Worm (Caenorhabditis elegans): ENCODE results near the gene gon-4.

Gene gon-4

DNA sequence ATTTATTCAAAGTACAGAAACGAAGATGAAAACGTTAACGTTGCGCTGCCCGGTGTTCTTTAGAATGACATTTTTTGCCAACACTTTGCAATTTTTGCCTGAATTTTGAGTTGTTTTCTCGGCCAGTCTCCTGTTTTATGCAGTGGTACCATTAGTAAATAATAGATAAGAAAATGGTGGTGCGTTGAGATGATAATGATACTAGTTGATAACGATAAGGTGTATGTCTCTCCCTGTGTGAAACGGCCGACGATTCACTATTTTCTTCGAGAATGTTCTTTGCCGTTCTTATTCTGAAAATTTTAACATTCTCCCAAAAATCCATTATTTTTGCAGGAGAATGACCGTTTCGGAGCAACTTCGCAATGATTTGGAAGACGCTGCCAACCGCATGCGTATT is 45.7 kb downstream of the gon-4 start, which contains the start of gene tkt-1:
Gene tkt-1, plus strand, starts transcription at position 337 of the 400 bp plus-strand sequence.
- TF ChIP-seq ztf-1 (GFP tag; conservative IDR thresholded peaks at IDR 0.05) (no peak), peb-1 (tag; optimal IDR thresholded peaks at IDR 0.05) (no peak), ceh-82 (tag; optimal IDR thresholded peaks at IDR 0.05) (no peak), mdl-1 (tag; optimal IDR thresholded peaks at IDR 0.05) (no peak), nhr-25 (tag; optimal IDR thresholded peaks at IDR 0.05) (no peak), egl-27 (tag; optimal IDR thresholded peaks at IDR 0.05) (no peak), crh-2 (tag; optimal IDR thresholded peaks at IDR 0.05) (peak; percentile 81), lin-13 (GFP tag; optimal IDR thresholded peaks at IDR 0.05) (no peak), C34F6.9 (tag; optimal IDR thresholded peaks at IDR 0.05) (no peak), mab-5 (tag; optimal IDR thresholded peaks at IDR 0.05) (no peak), blmp-1 (tag; optimal IDR thresholded peaks at IDR 0.05; ENCODE audit: insufficient read depth) (no peak), nhr-6 (tag; optimal IDR thresholded peaks at IDR 0.05) (no peak), mbf-1 (tag; optimal IDR thresholded peaks at IDR 0.05) (no peak), unc-55 (GFP tag; optimal IDR thresholded peaks at IDR 0.05) (no peak), sem-4 (tag; optimal IDR thresholded peaks at IDR 0.05) (no peak), aly-2 (tag; optimal IDR thresholded peaks at IDR 0.05) (no peak), zag-1 (tag; optimal IDR thresholded peaks at IDR 0.05) (no peak), nhr-77 (tag; optimal IDR thresholded peaks at IDR 0.05) (no peak), gmeb-1 (tag; optimal IDR thresholded peaks at IDR 0.05) (no peak), lin-39 (tag; optimal IDR thresholded peaks at IDR 0.05) (no peak), ama-1 (optimal IDR thresholded peaks at IDR 0.05) (no peak), unc-62 (GFP tag; optimal IDR thresholded peaks at IDR 0.05) (no peak), sma-9 (GFP tag; optimal IDR thresholded peaks at IDR 0.05) (peak; percentile 28), sma-9 (tag; optimal IDR thresholded peaks at IDR 0.05) (no peak), dmd-4 (tag; optimal IDR thresholded peaks at IDR 0.05) (no peak), fos-1 (tag; optimal IDR thresholded peaks at IDR 0.05) (peak; percentile 79)

DNA sequence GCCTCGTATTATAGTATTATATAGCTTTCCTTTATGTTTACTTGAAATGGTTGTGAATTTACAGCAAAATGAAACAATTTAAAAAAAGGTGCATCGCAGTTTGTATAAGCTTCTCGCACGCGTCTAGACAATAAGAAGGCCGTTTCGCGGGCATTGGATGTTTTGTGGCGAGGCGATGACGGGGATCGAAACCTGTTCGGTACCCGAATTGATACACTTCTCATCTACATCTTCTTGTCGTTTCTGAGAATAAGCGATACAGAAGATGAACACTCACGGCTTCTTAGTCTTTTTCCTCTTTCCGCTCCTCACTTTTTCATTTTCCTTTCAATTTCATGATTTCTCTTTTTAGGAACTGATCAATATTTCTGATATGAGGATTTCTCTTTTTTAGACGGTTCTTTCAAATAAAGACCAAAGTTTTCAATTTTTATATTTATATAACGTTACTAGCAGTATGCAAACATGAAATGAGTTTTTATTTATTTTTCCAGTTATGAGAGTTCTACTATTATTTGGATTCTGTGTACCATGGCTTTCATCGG is 48.1 kb downstream of the gon-4 start, which contains the start of gene F01G10.10:
Gene F01G10.10, plus strand, starts transcription at position 495 of the 545 bp plus-strand sequence.
- TF ChIP-seq dmd-4 (tag; optimal IDR thresholded peaks at IDR 0.05) (no peak), aly-2 (tag; optimal IDR thresholded peaks at IDR 0.05) (no peak), lsy-2 (tag; optimal IDR thresholded peaks at IDR 0.05) (peak in 1 of 2 experiments; percentile 36), nhr-25 (tag; optimal IDR thresholded peaks at IDR 0.05) (peak; percentile 45), C34F6.9 (tag; optimal IDR thresholded peaks at IDR 0.05) (no peak), blmp-1 (tag; optimal IDR thresholded peaks at IDR 0.05; ENCODE audit: insufficient read depth) (peak; percentile 77), crh-2 (tag; optimal IDR thresholded peaks at IDR 0.05) (peak; percentile 61), R02D3.7 (tag; optimal IDR thresholded peaks at IDR 0.05) (no peak), sma-3 (GFP tag; optimal IDR thresholded peaks at IDR 0.05) (peak; percentile 26)

DNA sequence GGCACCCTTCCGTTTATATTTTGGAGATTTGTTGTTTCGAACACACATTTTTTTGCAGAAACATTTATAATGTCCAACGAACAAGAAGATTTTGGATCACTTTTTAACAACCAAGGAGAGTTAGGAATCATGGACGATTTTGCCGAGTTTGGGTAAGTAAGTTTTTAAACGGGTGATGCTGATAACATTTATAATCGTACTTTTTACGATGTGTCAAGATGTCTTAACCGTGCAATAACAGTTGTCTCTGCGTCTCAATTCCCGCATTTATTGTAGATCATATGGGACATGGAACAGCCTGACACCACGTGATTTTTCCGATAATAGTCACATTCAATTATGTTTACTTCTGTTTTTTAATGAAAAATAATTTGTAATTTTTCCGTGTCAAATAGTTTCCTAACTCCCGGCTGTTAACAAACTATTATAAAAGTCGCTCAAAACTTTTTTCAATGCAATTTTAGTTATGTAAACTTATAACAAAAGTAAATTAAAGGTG is 53.0 kb downstream of the gon-4 start, which contains the start of gene daf-14:
Gene daf-14, plus strand, starts transcription at position 51 of the 499 bp plus-strand sequence.
- TF ChIP-seq ZK546.5 (tag; optimal IDR thresholded peaks at IDR 0.05) (no peak), F13H6.1 (tag; optimal IDR thresholded peaks at IDR 0.05) (no peak), crh-2 (tag; optimal IDR thresholded peaks at IDR 0.05) (peak; percentile 60), sma-9 (GFP tag; optimal IDR thresholded peaks at IDR 0.05) (peak; percentile 81), sma-9 (tag; optimal IDR thresholded peaks at IDR 0.05) (no peak), ztf-4 (tag; optimal IDR thresholded peaks at IDR 0.05) (no peak), skn-1 (tag; optimal IDR thresholded peaks at IDR 0.05) (no peak), sma-3 (GFP tag; optimal IDR thresholded peaks at IDR 0.05) (peak; percentile 61), ztf-1 (GFP tag; conservative IDR thresholded peaks at IDR 0.05) (no peak), fos-1 (tag; optimal IDR thresholded peaks at IDR 0.05) (no peak), nhr-129 (tag; optimal IDR thresholded peaks at IDR 0.05) (no peak), mbf-1 (tag; optimal IDR thresholded peaks at IDR 0.05) (no peak), gmeb-1 (tag; optimal IDR thresholded peaks at IDR 0.05) (peak; percentile 21), peb-1 (tag; optimal IDR thresholded peaks at IDR 0.05) (no peak)

DNA sequence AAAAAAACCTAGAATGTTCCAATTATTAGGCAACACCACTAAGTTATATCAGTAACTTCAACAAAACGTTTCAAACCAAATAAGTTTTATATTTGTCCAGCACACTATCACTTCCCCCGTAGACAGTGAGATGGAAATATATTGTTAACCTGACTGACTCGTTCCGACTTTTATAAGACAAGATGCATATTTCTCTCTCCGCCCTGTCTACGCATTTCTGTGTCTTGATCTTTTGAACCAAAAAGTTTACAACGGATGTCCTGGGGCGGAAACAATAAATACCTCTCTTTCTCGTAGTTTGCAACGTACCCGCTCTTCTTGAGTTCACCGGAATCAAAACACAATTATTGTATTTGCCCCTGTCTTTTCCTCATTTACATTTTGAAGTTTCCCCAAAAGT is 53.6 kb downstream of the gon-4 start:
- no peak for TF ChIP-seq lin-13 (GFP tag; optimal IDR thresholded peaks at IDR 0.05)
- no peak for TF ChIP-seq ZK546.5 (tag; optimal IDR thresholded peaks at IDR 0.05)
- no peak for TF ChIP-seq lin-39 (tag; optimal IDR thresholded peaks at IDR 0.05)
- TF ChIP-seq gmeb-1 (tag; optimal IDR thresholded peaks at IDR 0.05): no peak
- peak; percentile 30 for TF ChIP-seq sma-9 (GFP tag; optimal IDR thresholded peaks at IDR 0.05)
- no peak for TF ChIP-seq sma-9 (tag; optimal IDR thresholded peaks at IDR 0.05)
- TF ChIP-seq nhr-21 (tag; optimal IDR thresholded peaks at IDR 0.05): peak; percentile 8
- TF ChIP-seq fos-1 (tag; optimal IDR thresholded peaks at IDR 0.05): no peak
- TF ChIP-seq crh-2 (tag; optimal IDR thresholded peaks at IDR 0.05): peak; percentile 24
- no peak for TF ChIP-seq nhr-12 (tag; optimal IDR thresholded peaks at IDR 0.05)
- TF ChIP-seq mbf-1 (tag; optimal IDR thresholded peaks at IDR 0.05): no peak
